Worm (Caenorhabditis elegans): Measurements from ENCODE around the gene F48G7.4.

- TF ChIP-seq daf-12 (tag; optimal IDR thresholded peaks at IDR 0.05) (no peak), snpc-4 (tag; optimal IDR thresholded peaks at IDR 0.05) (peak; percentile 8), elt-1 (tag; optimal IDR thresholded peaks at IDR 0.05) (no peak), fos-1 (tag; optimal IDR thresholded peaks at IDR 0.05) (no peak), ama-1 (optimal IDR thresholded peaks at IDR 0.05) (no peak), R02D3.7 (tag; optimal IDR thresholded peaks at IDR 0.05) (no peak), hmg-11 (tag; optimal IDR thresholded peaks at IDR 0.05) (no peak), nhr-28 (tag; optimal IDR thresholded peaks at IDR 0.05) (no peak), lin-39 (tag; optimal IDR thresholded peaks at IDR 0.05) (no peak), nhr-77 (tag; optimal IDR thresholded peaks at IDR 0.05) (no peak), ztf-11 (tag; optimal IDR thresholded peaks at IDR 0.05) (no peak)
Measured at ce11 chrV:631832-632231, 12.6 kb downstream of the F48G7.4 start.
